Worm (Caenorhabditis elegans) whole organism, L4/young adult: ENCODE measurements around the gene Y105C5A.8.
"Not testable (repeated sequence)": the region's sequence is repeated elsewhere in the genome, so short reads cannot be mapped to it uniquely, and the experiment has no call there.

Experiments
- W03F9.2 ChIP-seq: fragments of 150-350 bp; optimal IDR thresholded peaks from 2 replicates; lab custom pipeline; 2014; ENCODE audit warnings: missing biosample characterization, missing genetic modification characterization
- dao-5 ChIP-seq: sonication (generic microtip); optimal IDR thresholded peaks from 2 replicates; lab custom pipeline; 2016; ENCODE audit warnings: missing genotype, missing genetic modification characterization, moderate library complexity, missing compliant biosample characterization
- him-1 ChIP-seq: sonication (generic microtip); optimal IDR thresholded peaks from 2 replicates; lab custom pipeline; 2016; ENCODE audit warnings: missing genotype, missing genetic modification reagents, missing genetic modification characterization, missing compliant biosample characterization

DNA sequence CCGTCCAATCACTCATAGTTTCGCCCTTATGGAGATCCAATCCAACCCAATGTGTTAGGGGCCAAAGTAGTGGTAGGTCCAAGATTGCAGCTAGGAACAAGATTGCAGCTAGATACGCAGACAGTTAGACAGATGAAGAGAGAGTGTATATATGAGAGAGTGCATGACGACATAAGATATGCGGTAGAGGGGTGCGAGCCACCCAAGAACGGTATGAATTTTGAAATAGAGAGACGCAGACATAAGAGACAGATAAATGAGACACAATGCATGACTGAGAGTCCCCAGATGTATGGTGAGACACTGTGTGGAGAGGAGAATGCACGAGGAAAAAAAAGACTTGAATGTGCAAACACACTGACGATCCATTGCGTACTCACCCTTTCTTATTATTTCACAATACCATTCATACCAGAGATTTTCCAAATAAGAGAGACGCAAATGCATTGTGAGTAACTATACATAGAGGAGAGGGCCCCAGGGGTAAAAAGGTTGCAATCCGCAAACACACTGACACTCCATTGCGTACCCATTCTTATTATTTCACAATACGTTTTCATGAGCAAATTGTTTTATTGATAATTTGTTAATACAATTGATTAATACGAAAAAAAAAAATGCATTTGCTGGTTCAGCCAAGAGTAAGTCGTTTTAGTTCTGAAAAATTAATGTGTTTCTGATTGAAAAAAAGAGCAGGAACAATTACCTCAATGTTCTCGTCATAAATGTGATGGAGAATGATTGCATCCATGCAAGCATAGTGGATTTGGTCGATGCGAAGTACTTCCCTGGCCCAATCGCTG, 29.7 kb upstream of the Y105C5A.8 start, which contains the start of the genes Y105C5A.1268 and Y105C5A.1272:
- peak; percentile 65 for TF ChIP-seq him-1
- not testable (repeated sequence) for TF ChIP-seq dao-5, W03F9.2 (tag; lab: Kevin White, UChicago)
